Worm (Caenorhabditis elegans): ENCODE data around the gene ZK1320.13.

The ZK1320.13 gene

ce11 chrII:9704746-9705145 is 24.2 kb downstream of the ZK1320.13 start, which contains the start of gene Y53C12A.10:
TSS of gene Y53C12A.10 (minus strand) at chrII:9704846.
- no peak for TF ChIP-seq drap-1 (GFP tag; optimal IDR thresholded peaks at IDR 0.05)
- TF ChIP-seq lin-32 (GFP tag; optimal IDR thresholded peaks at IDR 0.05) = no peak
- no peak for TF ChIP-seq mep-1 (tag; optimal IDR thresholded peaks at IDR 0.05)
- no peak for TF ChIP-seq nhr-2 (tag; optimal IDR thresholded peaks at IDR 0.05)
- TF ChIP-seq nhr-12 (tag; optimal IDR thresholded peaks at IDR 0.05) = no peak
- no peak for TF ChIP-seq lin-13 (tag; optimal IDR thresholded peaks at IDR 0.05)
- TF ChIP-seq hlh-1 (tag; optimal IDR thresholded peaks at IDR 0.05) = no peak
- no peak for TF ChIP-seq nhr-28 (tag; optimal IDR thresholded peaks at IDR 0.05)
- no peak for TF ChIP-seq ham-2 (GFP tag; optimal IDR thresholded peaks at IDR 0.05)
- TF ChIP-seq unc-120 (tag; optimal IDR thresholded peaks at IDR 0.05; ENCODE audit: poor library complexity, severe bottlenecking) = no peak
- no peak for TF ChIP-seq M03D4.4 (tag; optimal IDR thresholded peaks at IDR 0.05)
- no peak for TF ChIP-seq nhr-237 (tag; optimal IDR thresholded peaks at IDR 0.05)
- TF ChIP-seq mab-5 (tag; optimal IDR thresholded peaks at IDR 0.05) = no peak
- no peak for TF ChIP-seq zip-8 (tag; optimal IDR thresholded peaks at IDR 0.05)
- no peak for TF ChIP-seq ceh-83 (GFP tag; optimal IDR thresholded peaks at IDR 0.05)
- no peak for TF ChIP-seq lsy-2 (tag; optimal IDR thresholded peaks at IDR 0.05)

DNA sequence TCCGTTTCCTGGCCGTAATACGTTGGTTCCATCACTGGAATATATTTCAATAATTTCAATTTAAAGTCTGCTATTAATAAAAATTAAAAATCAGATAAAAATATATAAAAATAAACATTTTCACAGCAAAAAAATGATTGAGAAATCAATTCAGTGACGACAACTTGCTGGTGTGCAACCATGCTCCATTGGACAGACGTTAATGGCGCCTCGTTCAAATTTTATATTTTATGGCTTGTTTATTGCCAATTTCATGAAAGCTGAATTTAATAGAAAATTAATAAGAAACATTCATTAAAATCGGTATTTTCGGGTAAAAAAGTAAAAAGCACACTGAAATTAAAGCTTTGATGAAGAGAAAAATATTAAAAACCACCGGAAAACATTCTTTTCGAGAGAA is 25.6 kb downstream of the ZK1320.13 start, which contains the start of gene Y53C12A.3:
Gene Y53C12A.3, minus strand, starts transcription at position 34 of the 400 bp plus-strand sequence.
- TF ChIP-seq bed-3 (GFP tag; optimal IDR thresholded peaks at IDR 0.05) (no peak), lin-32 (GFP tag; optimal IDR thresholded peaks at IDR 0.05) (no peak), sem-2 (GFP tag; optimal IDR thresholded peaks at IDR 0.05) (no peak), tbx-8 (GFP tag; optimal IDR thresholded peaks at IDR 0.05) (no peak), nhr-237 (tag; optimal IDR thresholded peaks at IDR 0.05) (peak; percentile 43), hlh-1 (tag; optimal IDR thresholded peaks at IDR 0.05) (no peak), cnd-1 (tag; optimal IDR thresholded peaks at IDR 0.05) (no peak), ceh-43 (GFP tag; optimal IDR thresholded peaks at IDR 0.05) (no peak), mab-5 (tag; optimal IDR thresholded peaks at IDR 0.05) (no peak), lsy-2 (tag; optimal IDR thresholded peaks at IDR 0.05) (peak; percentile 51), ces-1 (GFP tag; optimal IDR thresholded peaks at IDR 0.05) (peak; percentile 29), nhr-28 (tag; optimal IDR thresholded peaks at IDR 0.05) (no peak), mep-1 (tag; optimal IDR thresholded peaks at IDR 0.05) (peak; percentile 31), unc-120 (tag; optimal IDR thresholded peaks at IDR 0.05; ENCODE audit: poor library complexity, severe bottlenecking) (no peak), drap-1 (GFP tag; optimal IDR thresholded peaks at IDR 0.05) (no peak), nhr-76 (tag; optimal IDR thresholded peaks at IDR 0.05) (no peak), ham-2 (GFP tag; optimal IDR thresholded peaks at IDR 0.05) (no peak), ceh-39 (tag; optimal IDR thresholded peaks at IDR 0.05) (no peak), snpc-4 (tag; optimal IDR thresholded peaks at IDR 0.05) (no peak), zip-8 (tag; optimal IDR thresholded peaks at IDR 0.05) (no peak), pha-4 (tag; optimal IDR thresholded peaks at IDR 0.05) (no peak), elt-1 (tag; optimal IDR thresholded peaks at IDR 0.05; ENCODE audit: borderline replicate concordance, insufficient read depth) (no peak), flh-1 (GFP tag; optimal IDR thresholded peaks at IDR 0.05) (no peak), elt-3 (tag; optimal IDR thresholded peaks at IDR 0.05) (no peak), sptf-1 (tag; optimal IDR thresholded peaks at IDR 0.05) (no peak), mls-2 (tag; optimal IDR thresholded peaks at IDR 0.05) (no peak), ceh-83 (GFP tag; optimal IDR thresholded peaks at IDR 0.05) (no peak), nhr-12 (tag; optimal IDR thresholded peaks at IDR 0.05) (no peak), nhr-2 (tag; optimal IDR thresholded peaks at IDR 0.05) (peak; percentile 11), unc-39 (tag; optimal IDR thresholded peaks at IDR 0.05) (no peak), unc-62 (GFP tag; optimal IDR thresholded peaks at IDR 0.05) (no peak)

ce11 chrII:9708835-9709299 is 28.3 kb downstream of the ZK1320.13 start, which contains the start of gene glt-5:
TSS of gene glt-5 (minus strand) at chrII:9708885.
- TF ChIP-seq pha-4 (tag; optimal IDR thresholded peaks at IDR 0.05) = no peak
- TF ChIP-seq ces-1 (GFP tag; optimal IDR thresholded peaks at IDR 0.05) = no peak
- TF ChIP-seq ceh-43 (GFP tag; optimal IDR thresholded peaks at IDR 0.05) = no peak
- no peak for TF ChIP-seq elt-1 (tag; optimal IDR thresholded peaks at IDR 0.05; ENCODE audit: borderline replicate concordance, insufficient read depth)
- no peak for TF ChIP-seq cnd-1 (tag; optimal IDR thresholded peaks at IDR 0.05)
- TF ChIP-seq mep-1 (tag; optimal IDR thresholded peaks at IDR 0.05) = no peak
- no peak for TF ChIP-seq nhr-12 (tag; optimal IDR thresholded peaks at IDR 0.05)
- no peak for TF ChIP-seq ceh-39 (tag; optimal IDR thresholded peaks at IDR 0.05)
- no peak for TF ChIP-seq sem-2 (GFP tag; optimal IDR thresholded peaks at IDR 0.05)
- no peak for TF ChIP-seq hlh-1 (tag; optimal IDR thresholded peaks at IDR 0.05)
- TF ChIP-seq snpc-4 (tag; optimal IDR thresholded peaks at IDR 0.05) = no peak

DNA sequence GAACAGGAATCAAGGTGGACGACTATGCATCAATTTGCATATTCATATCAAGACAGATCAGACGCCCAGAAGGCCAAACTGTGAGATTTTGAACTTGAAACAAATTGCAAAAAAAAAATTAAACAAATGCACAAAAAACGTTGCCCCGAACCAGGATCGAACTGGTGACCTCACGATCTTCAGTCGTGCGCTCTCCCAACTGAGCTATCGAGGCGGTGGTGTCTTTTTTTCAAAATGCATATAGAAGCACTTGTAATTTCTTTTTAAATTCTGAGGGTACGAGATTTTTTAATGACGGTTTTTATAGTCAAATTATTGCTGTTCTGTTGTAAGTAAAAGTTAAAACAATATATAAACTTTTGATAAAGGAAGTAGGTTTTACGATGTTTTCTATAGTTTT is 32.5 kb downstream of the ZK1320.13 start:
- peak; percentile 55 for TF ChIP-seq ceh-83 (GFP tag; optimal IDR thresholded peaks at IDR 0.05)
- TF ChIP-seq sem-2 (GFP tag; optimal IDR thresholded peaks at IDR 0.05) = no peak

Measured in whole organism, mixed stage, embryonic.